Fruit fly (Drosophila melanogaster) whole organism: ENCODE results near the gene Acf.

Experiments
- Dll ChIP-seq: fragments of >200 bp; optimal IDR thresholded peaks from 2 replicates; lab custom pipeline; 2017
- psq ChIP-seq: fragments of >200 bp; optimal IDR thresholded peaks from 2 replicates; lab custom pipeline; 2017
- usp ChIP-seq: fragments of >200 bp; optimal IDR thresholded peaks from 2 replicates; lab custom pipeline; 2017; ENCODE audit warnings: missing biosample characterization, missing genetic modification characterization, mixed read lengths

- no peak for TF ChIP-seq usp (GFP tag; lab: Kevin White, UChicago)
- TF ChIP-seq Dll (lab: Kevin White, UChicago) = no peak
- TF ChIP-seq psq (lab: Kevin White, UChicago) = no peak
These were observed 31.1 kb upstream of the Acf start for dm6 chr3R:31762672-31763071.
